Fruit fly (Drosophila melanogaster) whole organism, embryonic: Measurements from ENCODE around the gene Ada1-2.
A peak's percentile ranks its signal among the peaks of the same experiment; 100 is the strongest.

Experiments used
- Bgb ChIP-seq: fragments of 200-800 bp; sonication (Bioruptor generic); IDR thresholded peaks from 2 replicates; pipeline ENCODE4 v1.3.6; 2022; ENCODE audit warnings: missing biosample characterization, missing genetic modification characterization; ENCODE audit not compliant: partially characterized antibody
- CG11560 ChIP-seq: fragments of 200-800 bp; sonication (Bioruptor generic); IDR thresholded peaks from 3 replicates; pipeline ENCODE4 v1.3.6; 2022; ENCODE audit warnings: missing biosample characterization, missing genetic modification characterization
- CG13894 ChIP-seq: fragments of 200-800 bp; sonication (Bioruptor generic); optimal IDR thresholded peaks from 3 replicates; lab custom pipeline; 2018; ENCODE audit warnings: missing biosample characterization, mild to moderate bottlenecking, missing genetic modification characterization, moderate library complexity
- CG1647 ChIP-seq: fragments of 200-800 bp; sonication (Bioruptor generic); optimal IDR thresholded peaks from 3 replicates; lab custom pipeline; 2016; ENCODE audit warnings: missing biosample characterization, missing genetic modification characterization
- CG30020 ChIP-seq: fragments of 200-800 bp; optimal IDR thresholded peaks from 2 replicates; lab custom pipeline; 2019; ENCODE audit warnings: missing biosample characterization, mild to moderate bottlenecking, missing genetic modification characterization, moderate library complexity
- CG31224 ChIP-seq: fragments of 200-800 bp; sonication (Bioruptor generic); IDR thresholded peaks from 2 replicates; pipeline ENCODE4 v1.3.6; 2022; ENCODE audit warnings: missing biosample characterization, missing genetic modification characterization
- CG4328 ChIP-seq: fragments of 200-800 bp; sonication (Bioruptor generic); optimal IDR thresholded peaks from 3 replicates; lab custom pipeline; 2017; ENCODE audit warnings: missing biosample characterization, missing genetic modification reagents, missing genetic modification characterization
- CG4360 ChIP-seq: fragments of 200-800 bp; sonication (Bioruptor generic); IDR thresholded peaks from 2 replicates; pipeline ENCODE4 v1.3.6; 2022; ENCODE audit warnings: missing biosample characterization, missing genetic modification characterization
- CG43689 ChIP-seq: fragments of 200-800 bp; sonication (Bioruptor generic); IDR thresholded peaks from 2 replicates; pipeline ENCODE4 v1.3.6; 2022; ENCODE audit warnings: missing biosample characterization, missing genetic modification characterization
- CG6813 ChIP-seq: fragments of 200-800 bp; sonication (Bioruptor generic); optimal IDR thresholded peaks from 2 replicates; lab custom pipeline; 2017; ENCODE audit warnings: missing biosample characterization, missing genetic modification characterization, mild to moderate bottlenecking, moderate library complexity, missing genetic modification reagents
- CG7839 ChIP-seq: fragments of 200-800 bp; sonication (Bioruptor generic); optimal IDR thresholded peaks from 3 replicates; lab custom pipeline; 2018; ENCODE audit warnings: missing biosample characterization, mild to moderate bottlenecking, missing genetic modification characterization, moderate library complexity
- CG9797 ChIP-seq: fragments of 200-800 bp; sonication (Bioruptor generic); optimal IDR thresholded peaks from 3 replicates; lab custom pipeline; 2018; ENCODE audit warnings: missing biosample characterization, mild to moderate bottlenecking, missing genetic modification characterization
- CG9932 ChIP-seq: fragments of 200-800 bp; sonication (Bioruptor generic); IDR thresholded peaks from 2 replicates; pipeline ENCODE4 v1.3.6; 2022; ENCODE audit warnings: missing biosample characterization, missing genetic modification characterization
- Camta ChIP-seq: fragments of 200-800 bp; sonication (Bioruptor generic); optimal IDR thresholded peaks from 2 replicates; lab custom pipeline; 2016; ENCODE audit warnings: missing biosample characterization, missing genetic modification characterization
- Dad ChIP-seq: fragments of 200-800 bp; sonication (Bioruptor generic); optimal IDR thresholded peaks from 3 replicates; lab custom pipeline; 2016; ENCODE audit warnings: missing biosample characterization, missing genetic modification characterization
- Doc2 ChIP-seq: fragments of 200-800 bp; sonication (Bioruptor generic); IDR thresholded peaks from 2 replicates; pipeline ENCODE4 v1.3.6; 2022; ENCODE audit warnings: missing biosample characterization, missing genetic modification characterization
- Dp ChIP-seq: fragments of 200-800 bp; sonication (Bioruptor generic); optimal IDR thresholded peaks from 2 replicates; lab custom pipeline; 2018; ENCODE audit warnings: missing biosample characterization, mild to moderate bottlenecking, missing genetic modification characterization, moderate library complexity
- Drgx ChIP-seq: fragments of 200-800 bp; sonication (Bioruptor generic); IDR thresholded peaks from 2 replicates; pipeline ENCODE4 v1.3.6; 2022; ENCODE audit warnings: missing biosample characterization, missing genetic modification characterization
- Eip74EF ChIP-seq, 2 experiments: fragments of 200-800 bp in 1 of 2; fragments of >200 bp in 1 of 2; sonication (Bioruptor generic) in 1 of 2; optimal IDR thresholded peaks; 2 replicates each; lab custom pipeline; 2017 to 2019; ENCODE audit warnings: missing biosample characterization in 2 of 2, missing genetic modification characterization in 2 of 2, mild to moderate bottlenecking in 1 of 2, moderate library complexity in 1 of 2
- Elba2 ChIP-seq: fragments of 200-800 bp; sonication (Bioruptor generic); optimal IDR thresholded peaks from 3 replicates; lab custom pipeline; 2016; ENCODE audit warnings: missing biosample characterization, missing genetic modification characterization
- Hmx ChIP-seq: fragments of 200-800 bp; sonication (Bioruptor generic); optimal IDR thresholded peaks from 2 replicates; lab custom pipeline; 2016; ENCODE audit warnings: missing biosample characterization, missing genetic modification characterization
- Hr3 ChIP-seq: fragments of 200-800 bp; sonication (Bioruptor generic); optimal IDR thresholded peaks from 3 replicates; lab custom pipeline; 2016; ENCODE audit warnings: missing biosample characterization, missing genetic modification characterization
- Kr ChIP-seq: fragments of 200-800 bp; sonication (Bioruptor generic); optimal IDR thresholded peaks from 2 replicates; lab custom pipeline; 2017; ENCODE audit warnings: missing biosample characterization, mild to moderate bottlenecking, missing genetic modification characterization
- NfI ChIP-seq: fragments of 200-800 bp; sonication (Bioruptor generic); optimal IDR thresholded peaks from 3 replicates; lab custom pipeline; 2018; ENCODE audit warnings: missing biosample characterization, mild to moderate bottlenecking, missing genetic modification characterization, moderate library complexity
- Oaz ChIP-seq: fragments of 200-800 bp; sonication (Bioruptor generic); IDR thresholded peaks from 2 replicates; pipeline ENCODE4 v1.3.6; 2022; ENCODE audit warnings: missing biosample characterization, missing genetic modification characterization
- Rx ChIP-seq: fragments of 200-800 bp; sonication (Bioruptor generic); IDR thresholded peaks from 2 replicates; pipeline ENCODE4 v1.3.6; 2022; ENCODE audit warnings: missing biosample characterization, missing genetic modification characterization
- Sin3A ChIP-seq: fragments of >200 bp; optimal IDR thresholded peaks from 2 replicates; lab custom pipeline; 2018
- Six4 ChIP-seq: fragments of 200-800 bp; sonication (Bioruptor generic); optimal IDR thresholded peaks from 2 replicates; lab custom pipeline; 2016; ENCODE audit warnings: missing biosample characterization, missing genetic modification characterization
- YL-1 ChIP-seq: fragments of 200-800 bp; sonication (Bioruptor generic); optimal IDR thresholded peaks from 3 replicates; lab custom pipeline; 2017; ENCODE audit warnings: missing biosample characterization, mild to moderate bottlenecking, missing genetic modification characterization
- ase ChIP-seq: fragments of 200-800 bp; sonication (Bioruptor generic); IDR thresholded peaks from 3 replicates; pipeline ENCODE4 v1.3.6; 2022; ENCODE audit warnings: missing biosample characterization, missing genetic modification characterization
- bcd ChIP-seq: fragments of 200-800 bp; sonication (Bioruptor generic); optimal IDR thresholded peaks from 2 replicates; lab custom pipeline; 2017; ENCODE audit warnings: missing biosample characterization, mild to moderate bottlenecking, missing genetic modification characterization
- br ChIP-seq: fragments of >200 bp; optimal IDR thresholded peaks from 2 replicates; lab custom pipeline; 2017
- crp ChIP-seq, 2 experiments: fragments of 200-800 bp; sonication (Bioruptor generic); optimal IDR thresholded peaks; 2 replicates in 1 of 2; 3 replicates in 1 of 2; lab custom pipeline; 2017; ENCODE audit warnings: missing biosample characterization in 2 of 2, missing genetic modification characterization in 2 of 2, mild to moderate bottlenecking in 1 of 2, moderate library complexity in 1 of 2
- cwo ChIP-seq: fragments of 200-800 bp; sonication (Bioruptor generic); optimal IDR thresholded peaks from 3 replicates; lab custom pipeline; 2017; ENCODE audit warnings: missing biosample characterization, missing genetic modification characterization, mild to moderate bottlenecking, moderate library complexity, missing genetic modification reagents
- eve ChIP-seq, 2 experiments: fragments of >200 bp; optimal IDR thresholded peaks; 2 replicates each; lab custom pipeline; 2017; ENCODE audit warnings: missing biosample characterization in 2 of 2, missing genetic modification characterization in 2 of 2
- exex ChIP-seq: fragments of 200-800 bp; sonication (Bioruptor generic); optimal IDR thresholded peaks from 4 replicates; lab custom pipeline; 2018; ENCODE audit warnings: missing biosample characterization, mild to moderate bottlenecking, missing genetic modification characterization, moderate library complexity
- grau ChIP-seq: fragments of 200-800 bp; optimal IDR thresholded peaks from 3 replicates; lab custom pipeline; 2019; ENCODE audit warnings: missing biosample characterization, mild to moderate bottlenecking, missing genetic modification characterization, moderate library complexity
- ham ChIP-seq: fragments of 200-800 bp; sonication (Bioruptor generic); IDR thresholded peaks from 2 replicates; pipeline ENCODE4 v1.3.6; 2022; ENCODE audit warnings: missing biosample characterization, missing genetic modification characterization
- lbe ChIP-seq: fragments of 200-800 bp; sonication (Bioruptor generic); optimal IDR thresholded peaks from 2 replicates; lab custom pipeline; 2016; ENCODE audit warnings: missing biosample characterization, mild to moderate bottlenecking, missing genetic modification characterization
- lola ChIP-seq, 3 experiments: fragments of >200 bp in 2 of 3; fragments of 200-800 bp in 1 of 3; sonication (Bioruptor generic) in 1 of 3; optimal IDR thresholded peaks; 2 replicates each; lab custom pipeline; 2017 to 2019; ENCODE audit warnings: missing biosample characterization in 3 of 3, missing genetic modification characterization in 3 of 3, mild to moderate bottlenecking in 1 of 3, moderate library complexity in 1 of 3
- mam ChIP-seq: fragments of 200-800 bp; sonication (Bioruptor generic); optimal IDR thresholded peaks from 3 replicates; lab custom pipeline; 2016; ENCODE audit warnings: missing biosample characterization, missing genetic modification characterization
- nau ChIP-seq: fragments of 200-800 bp; sonication (Bioruptor generic); optimal IDR thresholded peaks from 3 replicates; lab custom pipeline; 2017; ENCODE audit warnings: missing biosample characterization, mild to moderate bottlenecking, missing genetic modification characterization, missing genetic modification reagents
- nerfin-2 ChIP-seq: fragments of 200-800 bp; sonication (Bioruptor generic); IDR thresholded peaks from 2 replicates; pipeline ENCODE4 v1.3.6; 2022; ENCODE audit warnings: missing biosample characterization, missing genetic modification characterization; ENCODE audit not compliant: partially characterized antibody
- nmo ChIP-seq: fragments of 200-800 bp; sonication (Bioruptor generic); optimal IDR thresholded peaks from 2 replicates; lab custom pipeline; 2018; ENCODE audit warnings: missing biosample characterization, mild to moderate bottlenecking, missing genetic modification characterization, moderate library complexity
- ranshi ChIP-seq: fragments of 200-800 bp; sonication (Bioruptor generic); IDR thresholded peaks from 2 replicates; pipeline ENCODE4 v1.3.6; 2022; ENCODE audit warnings: missing biosample characterization, missing genetic modification characterization
- rib ChIP-seq: fragments of 200-800 bp; sonication (Bioruptor generic); IDR thresholded peaks from 2 replicates; pipeline ENCODE4 v1.3.6; 2022; ENCODE audit warnings: missing biosample characterization, missing genetic modification characterization
- row ChIP-seq: fragments of 200-800 bp; sonication (Bioruptor generic); IDR thresholded peaks from 3 replicates; pipeline ENCODE4 v1.3.6; 2022; ENCODE audit warnings: missing biosample characterization, missing genetic modification characterization
- seq ChIP-seq: fragments of 200-800 bp; sonication (Bioruptor generic); IDR thresholded peaks from 2 replicates; pipeline ENCODE4 v1.3.6; 2022; ENCODE audit warnings: missing biosample characterization, missing genetic modification characterization
- tgo ChIP-seq: fragments of 200-800 bp; sonication (Bioruptor generic); IDR thresholded peaks from 3 replicates; pipeline ENCODE4 v1.3.6; 2022; ENCODE audit warnings: missing biosample characterization, missing genetic modification characterization
- tna ChIP-seq: fragments of 200-800 bp; sonication (Bioruptor generic); IDR thresholded peaks from 2 replicates; pipeline ENCODE4 v1.3.6; 2022; ENCODE audit warnings: missing biosample characterization, missing genetic modification characterization; ENCODE audit not compliant: partially characterized antibody
- zen2 ChIP-seq: fragments of 200-800 bp; sonication (Bioruptor generic); IDR thresholded peaks from 3 replicates; pipeline ENCODE4 v1.3.6; 2022; ENCODE audit warnings: missing biosample characterization, missing genetic modification characterization; ENCODE audit not compliant: partially characterized antibody

The Ada1-2 gene

dm6 chr2L:11949917-11950316, 42.8 kb upstream of the Ada1-2 start (continued):
- TF ChIP-seq Dad (GFP tag; lab: Kevin White, UChicago): no peak
- no peak for TF ChIP-seq Kr (GFP tag; lab: Kevin White, UChicago)
- TF ChIP-seq CG4328 (GFP tag; lab: Kevin White, UChicago): no peak
- no peak for TF ChIP-seq Eip74EF (GFP tag; optimal IDR thresholded peaks at IDR 0.05; lab: Kevin White, UChicago)
- no peak for TF ChIP-seq exex
- no peak for TF ChIP-seq CG13894 (tag; lab: Kevin White, UChicago)
- TF ChIP-seq grau (tag; lab: Kevin White, UChicago): peak; percentile 44
- TF ChIP-seq CG43689 (GFP tag; lab: Robert Waterston, UW): no peak
- no peak for TF ChIP-seq br
- TF ChIP-seq ase (GFP tag; lab: Robert Waterston, UW): 0 out of 3 replicates have a peak, but pooled peaks have one; percentile 17
- no peak for TF ChIP-seq Bgb
- TF ChIP-seq ham: no peak
- TF ChIP-seq CG11560 (tag; lab: Robert Waterston, UW): no peak
- TF ChIP-seq CG1647 (GFP tag; lab: Kevin White, UChicago): no peak
- TF ChIP-seq Dp: no peak
- no peak for TF ChIP-seq Oaz (GFP tag; lab: Robert Waterston, UW)
- no peak for TF ChIP-seq nerfin-2 (GFP tag; lab: Robert Waterston, UW)
- TF ChIP-seq Doc2 (GFP tag; lab: Robert Waterston, UW): no peak
- TF ChIP-seq Rx (GFP tag; lab: Robert Waterston, UW): 0 out of 2 replicates have a peak, but pooled peaks have one; percentile 4
- no peak for TF ChIP-seq YL-1 (GFP tag; lab: Kevin White, UChicago)
- no peak for TF ChIP-seq Six4 (GFP tag; lab: Kevin White, UChicago)
- peak; percentile 64 for TF ChIP-seq tgo (GFP tag; lab: Robert Waterston, UW)
- no peak for TF ChIP-seq tna (GFP tag; lab: Robert Waterston, UW)
- TF ChIP-seq lbe: no peak
- peak; percentile 94 for TF ChIP-seq Drgx (GFP tag; lab: Robert Waterston, UW)
- no peak for TF ChIP-seq cwo (GFP tag; lab: Kevin White, UChicago)
- TF ChIP-seq lola (GFP tag; optimal IDR thresholded peaks at IDR 0.05; lab: Kevin White, UChicago): peak in 1 of 3 experiments; percentile 68
- peak; percentile 29; the same call in 1 of the 2 replicates for TF ChIP-seq ranshi (GFP tag; lab: Robert Waterston, UW)
- TF ChIP-seq seq (GFP tag; lab: Robert Waterston, UW): no peak
- no peak for TF ChIP-seq CG9932 (GFP tag; lab: Robert Waterston, UW)
- TF ChIP-seq bcd: no peak
- TF ChIP-seq mam (GFP tag; lab: Kevin White, UChicago): no peak
- TF ChIP-seq zen2 (GFP tag; lab: Robert Waterston, UW): no peak
- no peak for TF ChIP-seq Sin3A (lab: Kevin White, UChicago)
- TF ChIP-seq CG30020 (tag; lab: Kevin White, UChicago): no peak
- no peak for TF ChIP-seq CG9797 (GFP tag; lab: Kevin White, UChicago)
- peak; percentile 38; the same call in 1 of the 2 replicates for TF ChIP-seq CG31224 (GFP tag; lab: Robert Waterston, UW)
- no peak for TF ChIP-seq rib
- peak; percentile 61 for TF ChIP-seq row (GFP tag; lab: Robert Waterston, UW)
- no peak for TF ChIP-seq Hr3 (GFP tag; lab: Kevin White, UChicago)
- TF ChIP-seq Camta (GFP tag; lab: Kevin White, UChicago): peak; percentile 12
- TF ChIP-seq crp (GFP tag; optimal IDR thresholded peaks at IDR 0.05; lab: Kevin White, UChicago): no peak
- TF ChIP-seq Elba2: peak; percentile 37
- peak; percentile 38 for TF ChIP-seq nmo
- TF ChIP-seq CG4360 (GFP tag; lab: Robert Waterston, UW): no peak; the same call in 1 of the 2 replicates
- peak; percentile 37 for TF ChIP-seq NfI
- peak; percentile 30 to 53 for TF ChIP-seq eve (GFP tag; optimal IDR thresholded peaks at IDR 0.05; lab: Kevin White, UChicago)
- TF ChIP-seq Hmx (GFP tag; lab: Kevin White, UChicago): no peak
- no peak for TF ChIP-seq CG6813
- no peak for TF ChIP-seq nau (GFP tag; lab: Kevin White, UChicago)
- peak; percentile 55 for TF ChIP-seq CG7839 (tag; lab: Kevin White, UChicago)
